Fruit fly (Drosophila melanogaster): ENCODE results near the gene SA1.
A peak's percentile ranks its signal among the peaks of the same experiment; 100 is the strongest.

SA1 gene

DNA sequence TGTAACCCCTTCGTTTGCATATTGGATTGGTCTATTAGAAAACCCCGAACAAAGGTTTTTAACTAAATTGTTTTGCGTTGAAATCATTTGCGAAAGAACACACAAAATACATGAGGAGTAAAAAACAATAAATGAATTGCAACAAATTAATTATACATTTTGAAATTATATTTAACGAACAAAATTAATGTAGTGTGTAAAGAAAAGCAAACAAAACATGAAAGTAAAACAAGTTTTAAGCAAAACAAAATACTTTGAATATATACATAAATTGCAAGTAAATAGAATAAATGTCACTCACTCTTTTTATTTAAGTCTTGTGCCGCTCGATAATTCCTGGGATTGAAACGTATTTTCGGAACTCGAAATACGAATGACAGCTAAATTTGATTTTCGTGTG lies 18.4 kb upstream of the SA1 start, which contains the start of gene CG43232:
Gene CG43232, plus strand, starts transcription at position 301 of the 400 bp plus-strand sequence.
- TF ChIP-seq odd (GFP tag; optimal IDR thresholded peaks at IDR 0.05) (no peak), CG15269 (tag; optimal IDR thresholded peaks at IDR 0.05) (no peak), CG4617 (GFP tag; optimal IDR thresholded peaks at IDR 0.05; ENCODE audit: borderline replicate concordance) (no peak), Rx (GFP tag; IDR thresholded peaks at IDR 0.05) (no peak), her (GFP tag; optimal IDR thresholded peaks at IDR 0.05) (no peak), ken (GFP tag; IDR thresholded peaks at IDR 0.05) (no peak), nerfin-1 (tag; optimal IDR thresholded peaks at IDR 0.05) (no peak), salm (tag; optimal IDR thresholded peaks at IDR 0.05) (no peak), CG3995 (GFP tag; optimal IDR thresholded peaks at IDR 0.05) (no peak)

DNA sequence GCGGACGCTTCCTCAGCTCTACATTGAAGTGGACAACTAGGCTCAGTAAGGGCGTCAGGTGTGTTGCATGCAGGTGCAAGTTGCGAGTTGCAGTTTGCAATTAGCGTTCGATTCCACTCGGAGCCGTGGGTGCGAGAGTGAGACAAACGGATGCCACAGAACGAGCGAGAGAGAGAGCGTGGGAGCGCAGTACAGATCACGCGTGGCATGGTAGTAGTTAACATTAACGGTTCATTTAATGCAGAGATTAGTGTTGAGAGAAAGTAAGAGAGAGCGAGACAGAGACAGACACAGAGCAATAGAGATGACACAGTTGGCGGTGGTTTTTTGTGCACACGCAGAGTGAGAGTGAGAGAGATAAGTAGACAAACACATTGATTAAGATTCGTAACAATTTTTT lies 10.5 kb upstream of the SA1 start:
- TF ChIP-seq CG7556 (GFP tag; optimal IDR thresholded peaks at IDR 0.05) (no peak), CG1832 (GFP tag; optimal IDR thresholded peaks at IDR 0.05) (peak; percentile 76), CG1529 (GFP tag; optimal IDR thresholded peaks at IDR 0.05) (no peak), ac (GFP tag; optimal IDR thresholded peaks at IDR 0.05) (peak; percentile 24), CG13624 (GFP tag; optimal IDR thresholded peaks at IDR 0.05) (no peak), D19B (GFP tag; optimal IDR thresholded peaks at IDR 0.05) (no peak), z (GFP tag; IDR thresholded peaks at IDR 0.05) (0 out of 3 replicates have a peak, but pooled peaks have one; percentile 46), BEAF-32 (GFP tag; optimal IDR thresholded peaks at IDR 0.05) (peak; percentile 9), HmgZ (tag; optimal IDR thresholded peaks at IDR 0.05) (no peak), bowl (GFP tag; IDR thresholded peaks at IDR 0.05) (no peak), Sox100B (GFP tag; optimal IDR thresholded peaks at IDR 0.05) (no peak), CG14667 (GFP tag; IDR thresholded peaks at IDR 0.05) (no peak), bbx (GFP tag; IDR thresholded peaks at IDR 0.05; ENCODE audit: partially characterized antibody) (0 out of 2 replicates have a peak, but pooled peaks have one; percentile 40), Sry-δ (GFP tag; optimal IDR thresholded peaks at IDR 0.05) (peak; percentile 51), rib (GFP tag; IDR thresholded peaks at IDR 0.05) (no peak), Dad (GFP tag; optimal IDR thresholded peaks at IDR 0.05) (no peak), CG16863 (GFP tag; optimal IDR thresholded peaks at IDR 0.05) (no peak), CG6689 (GFP tag; IDR thresholded peaks at IDR 0.05) (no peak), chm (GFP tag; IDR thresholded peaks at IDR 0.05) (0 out of 2 replicates have a peak, but pooled peaks have one; percentile 44), zen (tag; optimal IDR thresholded peaks at IDR 0.05) (peak; percentile 60), tup (GFP tag; optimal IDR thresholded peaks at IDR 0.05) (no peak), CG5953 (GFP tag; IDR thresholded peaks at IDR 0.05) (no peak), CG8924 (tag; optimal IDR thresholded peaks at IDR 0.05) (peak; percentile 16), abd-A (tag; optimal IDR thresholded peaks at IDR 0.05) (no peak), CG31224 (GFP tag; IDR thresholded peaks at IDR 0.05) (no peak), Atf3 (GFP tag; optimal IDR thresholded peaks at IDR 0.05) (no peak), MBD-R2 (GFP tag; IDR thresholded peaks at IDR 0.05) (peak; percentile 32; the same call in 1 of the 2 replicates), CG10321 (GFP tag; IDR thresholded peaks at IDR 0.05) (peak; percentile 88), tx (GFP tag; optimal IDR thresholded peaks at IDR 0.05) (no peak), CG6654 (GFP tag; optimal IDR thresholded peaks at IDR 0.05) (no peak), CG1602 (GFP tag; optimal IDR thresholded peaks at IDR 0.05) (no peak), cg (GFP tag; optimal IDR thresholded peaks at IDR 0.05) (peak; percentile 39), CG15479 (GFP tag; optimal IDR thresholded peaks at IDR 0.05) (peak; percentile 49), vvl (GFP tag; IDR thresholded peaks at IDR 0.05) (peak; percentile 18; the same call in 1 of the 2 replicates), CG1647 (GFP tag; optimal IDR thresholded peaks at IDR 0.05) (no peak), Deaf1 (tag; optimal IDR thresholded peaks at IDR 0.05) (no peak), gcm (GFP tag; optimal IDR thresholded peaks at IDR 0.05) (no peak), CG8478 (optimal IDR thresholded peaks at IDR 0.05) (peak; percentile 75), Opbp (GFP tag; IDR thresholded peaks at IDR 0.05; ENCODE audit: partially characterized antibody) (peak; percentile 46; the same call in 1 of the 3 replicates), Sry-β (GFP tag; optimal IDR thresholded peaks at IDR 0.05) (peak; percentile 50), Aef1 (GFP tag; IDR thresholded peaks at IDR 0.05) (no peak), B-H2 (GFP tag; optimal IDR thresholded peaks at IDR 0.05) (no peak)

All from whole organism, embryonic.